Fruit fly (Drosophila melanogaster) whole organism, embryonic: Measurements from ENCODE around the gene Hexo1.
A peak's percentile ranks its signal among the peaks of the same experiment; 100 is the strongest.

Source experiments
- Abd-B ChIP-seq: fragments of 200-800 bp; sonication (Bioruptor generic); optimal IDR thresholded peaks from 2 replicates; lab custom pipeline; 2018; ENCODE audit warnings: missing biosample characterization, mild to moderate bottlenecking, missing genetic modification characterization, moderate library complexity
- B-H2 ChIP-seq: fragments of 200-800 bp; sonication (Bioruptor generic); optimal IDR thresholded peaks from 2 replicates; lab custom pipeline; 2018; ENCODE audit warnings: missing biosample characterization, mild to moderate bottlenecking, missing genetic modification characterization
- CG1024 ChIP-seq: fragments of 200-800 bp; sonication (Bioruptor generic); IDR thresholded peaks from 2 replicates; pipeline ENCODE4 v1.3.6; 2022; ENCODE audit warnings: missing biosample characterization, missing genetic modification characterization
- CG12942 ChIP-seq: fragments of 200-800 bp; sonication (Bioruptor generic); optimal IDR thresholded peaks from 3 replicates; lab custom pipeline; 2016; ENCODE audit warnings: missing biosample characterization, missing genetic modification characterization
- CG13287 ChIP-seq: fragments of 200-800 bp; sonication (Bioruptor generic); IDR thresholded peaks from 2 replicates; pipeline ENCODE4 v1.3.6; 2022; ENCODE audit warnings: missing biosample characterization, missing genetic modification characterization; ENCODE audit not compliant: partially characterized antibody
- CG13775 ChIP-seq: fragments of 200-800 bp; sonication (Bioruptor generic); optimal IDR thresholded peaks from 3 replicates; lab custom pipeline; 2017; ENCODE audit warnings: missing biosample characterization, mild to moderate bottlenecking, missing genetic modification characterization
- CG14667 ChIP-seq: fragments of 200-800 bp; sonication (Bioruptor generic); IDR thresholded peaks from 2 replicates; pipeline ENCODE4 v1.3.6; 2022; ENCODE audit warnings: missing biosample characterization, missing genetic modification characterization
- CG15514 ChIP-seq: fragments of 200-800 bp; sonication (Bioruptor generic); optimal IDR thresholded peaks from 3 replicates; lab custom pipeline; 2017; ENCODE audit warnings: missing biosample characterization, missing genetic modification characterization, mild to moderate bottlenecking, moderate library complexity, missing genetic modification reagents
- CG15696 ChIP-seq: fragments of 200-800 bp; sonication (Bioruptor generic); optimal IDR thresholded peaks from 2 replicates; lab custom pipeline; 2019; ENCODE audit warnings: missing biosample characterization, mild to moderate bottlenecking, missing genetic modification characterization, moderate library complexity
- CG1603 ChIP-seq: fragments of 200-800 bp; sonication (Bioruptor generic); optimal IDR thresholded peaks from 2 replicates; lab custom pipeline; 2019; ENCODE audit warnings: missing biosample characterization, mild to moderate bottlenecking, missing genetic modification characterization, moderate library complexity
- CG17802 ChIP-seq: fragments of 200-800 bp; sonication (Bioruptor generic); optimal IDR thresholded peaks from 2 replicates; lab custom pipeline; 2018; ENCODE audit warnings: missing biosample characterization, mild to moderate bottlenecking, missing genetic modification characterization, moderate library complexity
- CG18764 ChIP-seq: fragments of 200-800 bp; sonication (Bioruptor generic); optimal IDR thresholded peaks from 3 replicates; lab custom pipeline; 2016; ENCODE audit warnings: missing biosample characterization, missing genetic modification characterization
- CG30020 ChIP-seq: fragments of 200-800 bp; optimal IDR thresholded peaks from 2 replicates; lab custom pipeline; 2019; ENCODE audit warnings: missing biosample characterization, mild to moderate bottlenecking, missing genetic modification characterization, moderate library complexity
- CG32532 ChIP-seq: fragments of 200-800 bp; sonication (Bioruptor generic); IDR thresholded peaks from 2 replicates; pipeline ENCODE4 v1.3.6; 2022; ENCODE audit warnings: missing biosample characterization, missing genetic modification characterization
- CG4282 ChIP-seq: fragments of 200-800 bp; sonication (Bioruptor generic); optimal IDR thresholded peaks from 2 replicates; lab custom pipeline; 2016; ENCODE audit warnings: missing biosample characterization, missing genetic modification characterization
- CG4328 ChIP-seq: fragments of 200-800 bp; sonication (Bioruptor generic); optimal IDR thresholded peaks from 3 replicates; lab custom pipeline; 2017; ENCODE audit warnings: missing biosample characterization, missing genetic modification reagents, missing genetic modification characterization
- CG4424 ChIP-seq: fragments of 200-800 bp; sonication (Bioruptor generic); optimal IDR thresholded peaks from 3 replicates; lab custom pipeline; 2016; ENCODE audit warnings: missing biosample characterization, missing genetic modification characterization
- CG6791 ChIP-seq: fragments of 200-800 bp; sonication (Bioruptor generic); IDR thresholded peaks from 3 replicates; pipeline ENCODE4 v1.3.6; 2022; ENCODE audit warnings: missing biosample characterization, missing genetic modification characterization; ENCODE audit not compliant: partially characterized antibody
- CG7786 ChIP-seq: fragments of 200-800 bp; sonication (Bioruptor generic); optimal IDR thresholded peaks from 2 replicates; lab custom pipeline; 2016; ENCODE audit warnings: missing biosample characterization, missing genetic modification characterization
- CG7928 ChIP-seq: fragments of 200-800 bp; sonication (Bioruptor generic); optimal IDR thresholded peaks from 2 replicates; lab custom pipeline; 2017; ENCODE audit warnings: missing biosample characterization, mild to moderate bottlenecking, missing genetic modification characterization
- CG8478 ChIP-seq: fragments of >200 bp; optimal IDR thresholded peaks from 2 replicates; lab custom pipeline; 2018
- CG8944 ChIP-seq: fragments of 200-800 bp; sonication (Bioruptor generic); optimal IDR thresholded peaks from 3 replicates; lab custom pipeline; 2016; ENCODE audit warnings: missing biosample characterization, missing genetic modification characterization
- Dip2 ChIP-seq: fragments of 200-800 bp; sonication (Bioruptor generic); IDR thresholded peaks from 2 replicates; pipeline ENCODE4 v1.3.6; 2022; ENCODE audit warnings: missing biosample characterization, missing genetic modification characterization
- H2.0 ChIP-seq: fragments of 200-800 bp; sonication (Bioruptor generic); IDR thresholded peaks from 2 replicates; pipeline ENCODE4 v1.3.6; 2022; ENCODE audit warnings: missing biosample characterization, missing genetic modification characterization
- Hey ChIP-seq: fragments of 200-800 bp; sonication (Bioruptor generic); optimal IDR thresholded peaks from 3 replicates; lab custom pipeline; 2018; ENCODE audit warnings: missing biosample characterization, mild to moderate bottlenecking, missing genetic modification characterization
- MESR4 ChIP-seq: fragments of 200-800 bp; sonication (Bioruptor generic); optimal IDR thresholded peaks from 2 replicates; lab custom pipeline; 2018; ENCODE audit warnings: missing biosample characterization, mild to moderate bottlenecking, missing genetic modification characterization, moderate library complexity
- Ptx1 ChIP-seq: fragments of 200-800 bp; sonication (Bioruptor generic); IDR thresholded peaks from 2 replicates; pipeline ENCODE4 v1.3.6; 2022; ENCODE audit warnings: missing biosample characterization, missing genetic modification characterization
- Side ChIP-seq: fragments of 200-800 bp; sonication (Bioruptor generic); optimal IDR thresholded peaks from 2 replicates; lab custom pipeline; 2016; ENCODE audit warnings: missing biosample characterization, missing genetic modification characterization
- Sin3A ChIP-seq: fragments of >200 bp; optimal IDR thresholded peaks from 2 replicates; lab custom pipeline; 2018
- Xrp1 ChIP-seq: fragments of 200-800 bp; sonication (Bioruptor generic); IDR thresholded peaks from 2 replicates; pipeline ENCODE4 v1.3.6; 2022; ENCODE audit warnings: missing biosample characterization, missing genetic modification characterization
- al ChIP-seq: fragments of 200-800 bp; sonication (Bioruptor generic); IDR thresholded peaks from 2 replicates; pipeline ENCODE4 v1.3.6; 2022; ENCODE audit warnings: missing biosample characterization, missing genetic modification characterization
- bbx ChIP-seq: fragments of 200-800 bp; sonication (Bioruptor generic); IDR thresholded peaks from 2 replicates; pipeline ENCODE4 v1.3.6; 2022; ENCODE audit warnings: missing biosample characterization, missing genetic modification characterization; ENCODE audit not compliant: partially characterized antibody
- cad ChIP-seq: fragments of >200 bp; optimal IDR thresholded peaks from 2 replicates; lab custom pipeline; 2017; ENCODE audit warnings: missing biosample characterization, missing genetic modification characterization
- chm ChIP-seq: fragments of 200-800 bp; sonication (Bioruptor generic); IDR thresholded peaks from 2 replicates; pipeline ENCODE4 v1.3.6; 2022; ENCODE audit warnings: missing biosample characterization, missing genetic modification characterization
- en ChIP-seq: fragments of 200-800 bp; sonication (Bioruptor generic); optimal IDR thresholded peaks from 2 replicates; lab custom pipeline; 2016; ENCODE audit warnings: missing biosample characterization, missing genetic modification characterization
- gcm2 ChIP-seq: fragments of 200-800 bp; sonication (Bioruptor generic); optimal IDR thresholded peaks from 2 replicates; lab custom pipeline; 2016; ENCODE audit warnings: missing biosample characterization, missing genetic modification characterization
- her ChIP-seq: fragments of 200-800 bp; sonication (Bioruptor generic); optimal IDR thresholded peaks from 2 replicates; lab custom pipeline; 2016; ENCODE audit warnings: missing biosample characterization, missing genetic modification characterization
- lmd ChIP-seq: fragments of 200-800 bp; sonication (Bioruptor generic); IDR thresholded peaks from 2 replicates; pipeline ENCODE4 v1.3.6; 2022; ENCODE audit warnings: missing biosample characterization, missing genetic modification characterization
- nmo ChIP-seq: fragments of 200-800 bp; sonication (Bioruptor generic); optimal IDR thresholded peaks from 2 replicates; lab custom pipeline; 2018; ENCODE audit warnings: missing biosample characterization, mild to moderate bottlenecking, missing genetic modification characterization, moderate library complexity
- otp ChIP-seq: fragments of 200-800 bp; sonication (Bioruptor generic); IDR thresholded peaks from 3 replicates; pipeline ENCODE4, ENCODE4 v1.3.6; 2022; ENCODE audit warnings: missing biosample characterization, missing genetic modification characterization
- pan ChIP-seq, 4 experiments: fragments of >200 bp in 3 of 4; fragments of 200-800 bp in 1 of 4; sonication (Bioruptor generic) in 1 of 4; optimal IDR thresholded peaks in 3 of 4; IDR thresholded peaks in 1 of 4; 2 replicates each; pipeline versions ENCODE4 v1.3.6 to Lab custom; 2017 to 2022; ENCODE audit warnings: missing biosample characterization in 2 of 4, missing genetic modification characterization in 2 of 4, mixed read lengths in 1 of 4
- prd ChIP-seq, 3 experiments: fragments of >200 bp in 2 of 3; fragments of 200-800 bp in 1 of 3; sonication (Bioruptor generic) in 1 of 3; optimal IDR thresholded peaks in 2 of 3; IDR thresholded peaks in 1 of 3; 2 replicates in 2 of 3; 3 replicates in 1 of 3; pipeline versions ENCODE4 v1.3.6 to Lab custom; 2017 to 2022; ENCODE audit warnings: missing biosample characterization in 1 of 3, missing genetic modification characterization in 1 of 3
- pzg ChIP-seq: fragments of 200-800 bp; sonication (Bioruptor generic); optimal IDR thresholded peaks from 3 replicates; lab custom pipeline; 2018; ENCODE audit warnings: missing biosample characterization, mild to moderate bottlenecking, missing genetic modification characterization, moderate library complexity
- sens ChIP-seq: fragments of 200-800 bp; sonication (Bioruptor generic); peaks from one replicate; lab custom pipeline; 2016; ENCODE audit warnings: missing biosample characterization, missing genetic modification characterization
- sqz ChIP-seq: fragments of 200-800 bp; sonication (Bioruptor generic); optimal IDR thresholded peaks from 3 replicates; lab custom pipeline; 2018; ENCODE audit warnings: missing biosample characterization, mild to moderate bottlenecking, missing genetic modification characterization
- stwl ChIP-seq: fragments of 200-800 bp; sonication (Bioruptor generic); optimal IDR thresholded peaks from 3 replicates; lab custom pipeline; 2018; ENCODE audit warnings: missing biosample characterization, mild to moderate bottlenecking, missing genetic modification characterization, moderate library complexity
- ttk ChIP-seq: fragments of 200-800 bp; sonication (Bioruptor generic); IDR thresholded peaks from 2 replicates; pipeline ENCODE4 v2.1.2; 2022; ENCODE audit warnings: missing biosample characterization, missing genetic modification characterization
- unc-4 ChIP-seq: fragments of 200-800 bp; sonication (Bioruptor generic); IDR thresholded peaks from 2 replicates; pipeline ENCODE4 v1.3.6; 2022; ENCODE audit warnings: missing biosample characterization, missing genetic modification characterization; ENCODE audit not compliant: partially characterized antibody

Hexo1 gene

dm6 chr3L:4239442-4240322 is 48.8 kb upstream of the Hexo1 start, which contains the start of gene Sqor (continued):
- TF ChIP-seq CG4328 (GFP tag; lab: Kevin White, UChicago) (peak; percentile 72), CG7928 (peak; percentile 71), CG30020 (tag; lab: Kevin White, UChicago) (peak; percentile 49), CG7786 (GFP tag; lab: Kevin White, UChicago) (peak; percentile 89), CG13287 (GFP tag; lab: Robert Waterston, UW) (no peak), CG32532 (GFP tag; lab: Robert Waterston, UW) (peak; percentile 85), prd (optimal IDR thresholded peaks at IDR 0.05; lab: Kevin White, UChicago) (no peak), prd (GFP tag; IDR thresholded peaks at IDR 0.05; lab: Robert Waterston, UW) (peak; percentile 73), chm (GFP tag; lab: Robert Waterston, UW) (peak; percentile 55; the same call in 1 of the 2 replicates), CG12942 (GFP tag; lab: Kevin White, UChicago) (peak; percentile 49), CG8478 (lab: Kevin White, UChicago) (no peak), al (peak; percentile 83), gcm2 (GFP tag; lab: Kevin White, UChicago) (peak; percentile 65), CG17802 (tag; lab: Kevin White, UChicago) (peak; percentile 53), CG1024 (GFP tag; lab: Robert Waterston, UW) (peak; percentile 59), MESR4 (no peak), CG4282 (GFP tag; lab: Kevin White, UChicago) (peak; percentile 80), sens (GFP tag; lab: Kevin White, UChicago) (peak; percentile 94), CG18764 (GFP tag; lab: Kevin White, UChicago) (peak; percentile 54), Dip2 (GFP tag; lab: Robert Waterston, UW) (peak; percentile 35; the same call in 1 of the 2 replicates), sqz (peak; percentile 74), Xrp1 (GFP tag; lab: Robert Waterston, UW) (peak; percentile 31; the same call in 1 of the 2 replicates), Abd-B (GFP tag; lab: Kevin White, UChicago) (peak; percentile 90), otp (GFP tag; lab: Robert Waterston, UW) (peak; percentile 67), CG6791 (GFP tag; lab: Robert Waterston, UW) (0 out of 3 replicates have a peak, but pooled peaks have one; percentile 43), Hey (tag; lab: Kevin White, UChicago) (peak; percentile 77), en (GFP tag; lab: Kevin White, UChicago) (peak; percentile 75), H2.0 (GFP tag; lab: Robert Waterston, UW) (peak; percentile 66; the same call in 1 of the 2 replicates), CG15514 (peak; percentile 74), stwl (tag; lab: Kevin White, UChicago) (peak; percentile 19), unc-4 (GFP tag; lab: Robert Waterston, UW) (0 out of 2 replicates have a peak, but pooled peaks have one; percentile 19), CG14667 (GFP tag; lab: Robert Waterston, UW) (peak; percentile 63), Ptx1 (GFP tag; lab: Robert Waterston, UW) (peak; percentile 75), nmo (GFP tag; lab: Kevin White, UChicago) (peak; percentile 86), CG1603 (peak; percentile 89), pzg (GFP tag; lab: Kevin White, UChicago) (peak; percentile 25), lmd (GFP tag; lab: Robert Waterston, UW) (peak; percentile 77), pan (optimal IDR thresholded peaks at IDR 0.05; lab: Kevin White, UChicago) (no peak), pan (GFP tag; optimal IDR thresholded peaks at IDR 0.05 in 1 of 2, IDR thresholded peaks at IDR 0.05 in 1 of 2) (peak in 1 of 2 experiments; percentile 82), her (GFP tag; lab: Kevin White, UChicago) (peak; percentile 86), CG13775 (GFP tag; lab: Kevin White, UChicago) (peak; percentile 81), ttk (GFP tag; lab: Robert Waterston, UW) (peak; percentile 65), CG15696 (tag; lab: Kevin White, UChicago) (peak; percentile 31), cad (GFP tag; lab: Kevin White, UChicago) (no peak), bbx (GFP tag; lab: Robert Waterston, UW) (no peak), Sin3A (no peak), CG8944 (GFP tag; lab: Kevin White, UChicago) (peak; percentile 81), B-H2 (peak; percentile 78), CG4424 (peak; percentile 66), Side (GFP tag; lab: Kevin White, UChicago) (peak; percentile 87)
